Worm (Caenorhabditis elegans) whole organism, L4/young adult: ENCODE results near the gene vps-24.

Source experiments
- W03F9.2 ChIP-seq: fragments of 150-350 bp; optimal IDR thresholded peaks from 2 replicates; lab custom pipeline; 2014; ENCODE audit warnings: missing biosample characterization, missing genetic modification characterization
- him-1 ChIP-seq: sonication (generic microtip); optimal IDR thresholded peaks from 2 replicates; lab custom pipeline; 2016; ENCODE audit warnings: missing genotype, missing genetic modification reagents, missing genetic modification characterization, missing compliant biosample characterization

- TF ChIP-seq him-1 (no peak), W03F9.2 (tag; lab: Kevin White, UChicago) (no peak)
These were observed 24.8 kb downstream of the vps-24 start for ce11 chrII:5018578-5018977.
